Worm (Caenorhabditis elegans) whole organism, dauer: ENCODE results near the gene C17H12.6.
"Not testable (repeated sequence)": the region's sequence is repeated elsewhere in the genome, so short reads cannot be mapped to it uniquely, and the experiment has no call there.

ENCODE experiments used
- unc-62 ChIP-seq: sonication (generic microtip); optimal IDR thresholded peaks from 2 replicates; lab custom pipeline; 2017; ENCODE audit warnings: missing biosample characterization, missing genetic modification reagents, missing genetic modification characterization

The C17H12.6 gene

ce11 chrIV:6822406-6822805 is at the start of gene C17H12.6:
Gene C17H12.6, minus strand, starts transcription at chrIV:6822506.
- TF ChIP-seq unc-62 = no peak

- no peak for TF ChIP-seq unc-62
Measured at ce11 chrIV:6867791-6868190, 45.5 kb upstream of the C17H12.6 start, which contains the start of gene srx-20. Gene srx-20, plus strand, starts transcription at chrIV:6868091.

- TF ChIP-seq unc-62 = no peak
Measured at ce11 chrIV:6859270-6859669, 37.0 kb upstream of the C17H12.6 start, which contains the start of gene R13H7.2. Gene R13H7.2, minus strand, starts transcription at chrIV:6859370.

- TF ChIP-seq unc-62 = no peak
Measured at ce11 chrIV:6852727-6853126, 30.4 kb upstream of the C17H12.6 start.

ce11 chrIV:6842470-6843008 is 20.2 kb upstream of the C17H12.6 start, which contains the start of gene lip-1:
Gene lip-1, plus strand, starts transcription at chrIV:6842958.
- no peak for TF ChIP-seq unc-62

ce11 chrIV:6841562-6842282 is 19.4 kb upstream of the C17H12.6 start:
- no peak for TF ChIP-seq unc-62

- TF ChIP-seq unc-62 = no peak
Measured at ce11 chrIV:6839091-6839522, 16.8 kb upstream of the C17H12.6 start.

- TF ChIP-seq unc-62 = no peak
Measured at ce11 chrIV:6836769-6837168, 14.5 kb upstream of the C17H12.6 start.

ce11 chrIV:6834705-6835104 is 12.4 kb upstream of the C17H12.6 start:
- no peak for TF ChIP-seq unc-62

- TF ChIP-seq unc-62 = no peak
Measured at ce11 chrIV:6833617-6834016, 11.3 kb upstream of the C17H12.6 start.

ce11 chrIV:6832194-6832593 is 9.9 kb upstream of the C17H12.6 start:
- no peak for TF ChIP-seq unc-62

ce11 chrIV:6829902-6830301 is 7.6 kb upstream of the C17H12.6 start, which contains the start of gene H20E11.1:
Gene H20E11.1, plus strand, starts transcription at chrIV:6830145.
- no peak for TF ChIP-seq unc-62

ce11 chrIV:6827477-6827876 is 5.2 kb upstream of the C17H12.6 start, which contains the start of gene H20E11.2:
Gene H20E11.2, plus strand, starts transcription at chrIV:6827777.
- not testable (repeated sequence) for TF ChIP-seq unc-62

ce11 chrIV:6824622-6825021 is 2.3 kb upstream of the C17H12.6 start, which contains the start of gene H20E11.3:
Gene H20E11.3, plus strand, starts transcription at chrIV:6824816.
- TF ChIP-seq unc-62 = no peak

- TF ChIP-seq unc-62 = no peak
Measured at ce11 chrIV:6821709-6822108, 597 bp downstream of the C17H12.6 start.

ce11 chrIV:6818369-6818768 is 3.9 kb downstream of the C17H12.6 start, which contains the start of gene C17H12.8:
Gene C17H12.8, plus strand, starts transcription at chrIV:6818703.
- no peak for TF ChIP-seq unc-62

ce11 chrIV:6817554-6817953 is 4.8 kb downstream of the C17H12.6 start, which contains the start of gene C17H12.5:
Gene C17H12.5, minus strand, starts transcription at chrIV:6817654.
- TF ChIP-seq unc-62 = no peak

- TF ChIP-seq unc-62 = no peak
Measured at ce11 chrIV:6811808-6812207, 10.5 kb downstream of the C17H12.6 start, which contains the start of gene ceh-48. Gene ceh-48, plus strand, starts transcription at chrIV:6812108.
